Fruit fly (Drosophila melanogaster): ENCODE data around the gene brk.

The brk gene

dm6 chrX:7306538-7307477 lies 931 bp upstream of the brk start (continued):
- peak; percentile 69 for TF ChIP-seq Mad (GFP tag; optimal IDR thresholded peaks at IDR 0.05)
- no peak for TF ChIP-seq h (optimal IDR thresholded peaks at IDR 0.05)
- peak; percentile 55 for TF ChIP-seq slou (GFP tag; optimal IDR thresholded peaks at IDR 0.05)
- peak; percentile 30 for TF ChIP-seq TFAM (GFP tag; optimal IDR thresholded peaks at IDR 0.05)
- peak; percentile 99 for TF ChIP-seq CG18262 (tag; optimal IDR thresholded peaks at IDR 0.05)
- peak; percentile 69 for TF ChIP-seq Dad (GFP tag; optimal IDR thresholded peaks at IDR 0.05)
- TF ChIP-seq CG18011 (GFP tag; optimal IDR thresholded peaks at IDR 0.05) = peak; percentile 59
- no peak for TF ChIP-seq CG3163 (GFP tag; optimal IDR thresholded peaks at IDR 0.05)
- peak; percentile 86 for TF ChIP-seq Max (GFP tag; optimal IDR thresholded peaks at IDR 0.05)
- peak; percentile 89 for TF ChIP-seq tin (GFP tag; optimal IDR thresholded peaks at IDR 0.05)
- peak; percentile 71 for TF ChIP-seq CG1792 (GFP tag; optimal IDR thresholded peaks at IDR 0.05)
- peak; percentile 97 for TF ChIP-seq phol (tag; optimal IDR thresholded peaks at IDR 0.05)
- peak; percentile 46 for TF ChIP-seq btn (GFP tag; optimal IDR thresholded peaks at IDR 0.05)
- peak; percentile 24 for TF ChIP-seq Deaf1 (tag; optimal IDR thresholded peaks at IDR 0.05)
- peak; percentile 90 to 92 for TF ChIP-seq bsh (GFP tag; optimal IDR thresholded peaks at IDR 0.05)
- TF ChIP-seq knrl (GFP tag; IDR thresholded peaks at IDR 0.05; ENCODE audit: partially characterized antibody) = peak; percentile 39; the same call in 1 of the 3 replicates
- TF ChIP-seq CG17802 (tag; optimal IDR thresholded peaks at IDR 0.05) = peak; percentile 71
- TF ChIP-seq Xrp1 (GFP tag; IDR thresholded peaks at IDR 0.05) = peak; percentile 82
- peak; percentile 67 for TF ChIP-seq CG12744 (GFP tag; optimal IDR thresholded peaks at IDR 0.05)
- peak; percentile 78 for TF ChIP-seq CG32772 (GFP tag; IDR thresholded peaks at IDR 0.05)
- TF ChIP-seq her (GFP tag; optimal IDR thresholded peaks at IDR 0.05) = peak; percentile 18
- no peak for TF ChIP-seq CkIIα-i1 (GFP tag; IDR thresholded peaks at IDR 0.05)
- peak; percentile 30; the same call in 1 of the 2 replicates for TF ChIP-seq Poxn (GFP tag; IDR thresholded peaks at IDR 0.05)
- TF ChIP-seq Dip3 (GFP tag; optimal IDR thresholded peaks at IDR 0.05) = peak; percentile 71
- TF ChIP-seq B-H2 (GFP tag; optimal IDR thresholded peaks at IDR 0.05) = peak; percentile 62
- TF ChIP-seq kay (GFP tag; optimal IDR thresholded peaks at IDR 0.05) = peak; percentile 37
- no peak for TF ChIP-seq CG15479 (GFP tag; optimal IDR thresholded peaks at IDR 0.05)
- TF ChIP-seq bigmax (GFP tag; optimal IDR thresholded peaks at IDR 0.05) = no peak
- peak; percentile 87 for TF ChIP-seq Dek (tag; optimal IDR thresholded peaks at IDR 0.05)
- peak; percentile 84 for TF ChIP-seq salm (tag; optimal IDR thresholded peaks at IDR 0.05)
- peak; percentile 33 for TF ChIP-seq en (GFP tag; optimal IDR thresholded peaks at IDR 0.05)
- peak; percentile 87 for TF ChIP-seq D19B (GFP tag; optimal IDR thresholded peaks at IDR 0.05)
- peak; percentile 75 for TF ChIP-seq scrt (GFP tag; optimal IDR thresholded peaks at IDR 0.05)
- TF ChIP-seq trem (tag; optimal IDR thresholded peaks at IDR 0.05) = peak; percentile 90
- TF ChIP-seq CG5953 (GFP tag; IDR thresholded peaks at IDR 0.05) = no peak
- TF ChIP-seq ara (GFP tag; IDR thresholded peaks at IDR 0.05) = peak; percentile 67
- peak; percentile 86 for TF ChIP-seq ind (GFP tag; optimal IDR thresholded peaks at IDR 0.05)
- TF ChIP-seq Taf1 (GFP tag; IDR thresholded peaks at IDR 0.05) = no peak
- peak; percentile 19; the same call in 1 of the 3 replicates for TF ChIP-seq otp (GFP tag; IDR thresholded peaks at IDR 0.05)
- peak; percentile 96 for TF ChIP-seq CG14710 (tag; optimal IDR thresholded peaks at IDR 0.05)
- peak; percentile 45 for TF ChIP-seq CG2116 (GFP tag; optimal IDR thresholded peaks at IDR 0.05)
- TF ChIP-seq CG3847 (GFP tag; IDR thresholded peaks at IDR 0.05) = peak; percentile 76
- TF ChIP-seq CG1602 (GFP tag; optimal IDR thresholded peaks at IDR 0.05) = peak; percentile 93
- no peak for TF ChIP-seq pfk (GFP tag; optimal IDR thresholded peaks at IDR 0.05)
- peak; percentile 71 for TF ChIP-seq dm (GFP tag; optimal IDR thresholded peaks at IDR 0.05)
- TF ChIP-seq bbx (GFP tag; IDR thresholded peaks at IDR 0.05; ENCODE audit: partially characterized antibody) = peak; percentile 36; the same call in 1 of the 2 replicates
- TF ChIP-seq Dref (GFP tag; IDR thresholded peaks at IDR 0.05) = no peak
- TF ChIP-seq Dbx (GFP tag; IDR thresholded peaks at IDR 0.05) = peak; percentile 38
- TF ChIP-seq Chrac-16 (GFP tag; optimal IDR thresholded peaks at IDR 0.05) = peak; percentile 90
